Worm (Caenorhabditis elegans) whole organism, L1 larva: ENCODE data around the gene R151.1.

Experiments used
- F16B12.6 ChIP-seq: fragments of 150-350 bp; optimal IDR thresholded peaks from 2 replicates; lab custom pipeline; 2014; ENCODE audit warnings: missing biosample characterization, missing genetic modification characterization
- fkh-10 ChIP-seq: sonication (generic microtip); optimal IDR thresholded peaks from 2 replicates; lab custom pipeline; 2017; ENCODE audit warnings: missing biosample characterization, missing genetic modification reagents, missing genetic modification characterization
- fkh-4 ChIP-seq: sonication (generic microtip); optimal IDR thresholded peaks from 2 replicates; lab custom pipeline; 2016; ENCODE audit warnings: missing compliant biosample characterization, missing genetic modification characterization, borderline replicate concordance
- jun-1 ChIP-seq: fragments of 150-350 bp; optimal IDR thresholded peaks from 2 replicates; lab custom pipeline; 2014; ENCODE audit warnings: missing biosample characterization, missing genetic modification reagents, missing genetic modification characterization
- nhr-28 ChIP-seq: fragments of 150-350 bp; optimal IDR thresholded peaks from 2 replicates; lab custom pipeline; 2014; ENCODE audit warnings: missing biosample characterization, missing genetic modification characterization
- ztf-11 ChIP-seq, 2 experiments: sonication (generic microtip); optimal IDR thresholded peaks; 2 replicates each; lab custom pipeline; 2016 to 2017; ENCODE audit warnings: missing genetic modification characterization in 2 of 2, missing biosample characterization in 1 of 2, missing compliant biosample characterization in 1 of 2

DNA sequence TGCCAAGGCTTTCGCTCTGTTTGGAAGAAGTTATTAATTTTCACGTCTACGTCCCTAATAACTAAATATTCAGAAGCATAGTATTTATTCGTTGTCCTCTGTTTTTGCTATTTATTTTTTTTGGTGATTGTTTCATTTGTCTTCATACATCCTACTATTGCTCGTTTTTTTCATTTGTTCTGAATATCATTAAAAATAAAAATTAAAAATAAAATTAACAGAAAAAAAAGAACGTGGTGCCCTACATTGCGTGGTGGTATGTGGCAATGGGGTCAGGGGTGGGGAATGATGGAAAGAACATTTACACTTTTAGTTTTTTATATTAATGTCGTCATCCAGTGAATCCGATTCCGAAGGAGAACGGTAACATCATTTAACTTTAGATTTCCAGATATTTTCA lies 24.7 kb downstream of the R151.1 start, which contains the start of gene ztf-31:
- TF ChIP-seq fkh-10 (GFP tag; lab: Kevin White, UChicago) (no peak), fkh-4 (tag; lab: Kevin White, UChicago) (no peak), nhr-28 (tag; lab: Kevin White, UChicago) (no peak), ztf-11 (tag; optimal IDR thresholded peaks at IDR 0.05; lab: Kevin White, UChicago) (no peak), jun-1 (tag; lab: Kevin White, UChicago) (no peak), F16B12.6 (tag; lab: Kevin White, UChicago) (no peak)
